Fruit fly (Drosophila melanogaster): ENCODE measurements around the gene CG14443.

CG14443 gene

DNA sequence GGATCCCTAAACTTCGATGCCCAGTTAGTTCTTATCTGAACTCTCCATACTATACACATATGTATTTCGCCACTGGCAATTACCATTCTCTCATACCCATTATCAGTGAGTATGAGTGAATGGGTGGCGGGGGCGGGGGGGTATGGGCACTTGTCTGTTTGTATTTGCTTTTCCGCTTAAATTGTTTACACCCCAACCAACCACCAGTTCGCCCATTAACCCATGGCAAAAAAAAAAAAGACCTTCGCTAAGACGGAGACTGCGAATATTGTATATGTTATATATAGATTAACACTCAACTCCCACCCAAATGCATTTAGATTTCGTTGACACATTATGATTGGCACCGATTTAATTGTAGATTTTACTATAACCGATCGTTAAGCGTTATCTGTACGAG, 41.7 kb upstream of the CG14443 start (continued):
- TF ChIP-seq CG4854 (GFP tag; optimal IDR thresholded peaks at IDR 0.05), result no peak
- no peak for TF ChIP-seq CG7372 (GFP tag; IDR thresholded peaks at IDR 0.05)
- TF ChIP-seq sug (tag; optimal IDR thresholded peaks at IDR 0.05), result peak; percentile 45
- TF ChIP-seq CG16863 (GFP tag; optimal IDR thresholded peaks at IDR 0.05), result no peak
- no peak for TF ChIP-seq Sry-β (GFP tag; optimal IDR thresholded peaks at IDR 0.05)
- no peak for TF ChIP-seq Lpt (GFP tag; optimal IDR thresholded peaks at IDR 0.05)
- TF ChIP-seq Dll (GFP tag; IDR thresholded peaks at IDR 0.05; ENCODE audit: partially characterized antibody), result no peak
- TF ChIP-seq tx (GFP tag; optimal IDR thresholded peaks at IDR 0.05), result no peak
- TF ChIP-seq twi (tag; optimal IDR thresholded peaks at IDR 0.05), result no peak
- no peak for TF ChIP-seq Hand (GFP tag; optimal IDR thresholded peaks at IDR 0.05)
- TF ChIP-seq toy (GFP tag; IDR thresholded peaks at IDR 0.05), result no peak
- TF ChIP-seq CG13624 (GFP tag; optimal IDR thresholded peaks at IDR 0.05), result no peak
- TF ChIP-seq zfh2 (GFP tag; optimal IDR thresholded peaks at IDR 0.05), result no peak
- TF ChIP-seq CG11504 (tag; optimal IDR thresholded peaks at IDR 0.05), result peak; percentile 1
- no peak for TF ChIP-seq gcm2 (GFP tag; optimal IDR thresholded peaks at IDR 0.05)
- no peak for TF ChIP-seq tna (GFP tag; IDR thresholded peaks at IDR 0.05; ENCODE audit: partially characterized antibody)
- TF ChIP-seq wor (GFP tag; IDR thresholded peaks at IDR 0.05), result no peak
- TF ChIP-seq CG6272 (GFP tag; IDR thresholded peaks at IDR 0.05), result no peak
- 0 out of 2 replicates have a peak, but pooled peaks have one; percentile 12 for TF ChIP-seq Nf-YA (GFP tag; IDR thresholded peaks at IDR 0.05)
- no peak for TF ChIP-seq hth (optimal IDR thresholded peaks at IDR 0.05)
- TF ChIP-seq CG12236 (GFP tag; optimal IDR thresholded peaks at IDR 0.05), result no peak
- TF ChIP-seq her (GFP tag; optimal IDR thresholded peaks at IDR 0.05), result no peak
- TF ChIP-seq MBD-R2 (GFP tag; IDR thresholded peaks at IDR 0.05), result no peak; the same call in 1 of the 2 replicates
- TF ChIP-seq cato (GFP tag; optimal IDR thresholded peaks at IDR 0.05; ENCODE audit: borderline replicate concordance), result no peak
- TF ChIP-seq pzg (GFP tag; optimal IDR thresholded peaks at IDR 0.05), result no peak
- 0 out of 2 replicates have a peak, but pooled peaks have one; percentile 9 for TF ChIP-seq vvl (GFP tag; IDR thresholded peaks at IDR 0.05)
- no peak for TF ChIP-seq az2 (GFP tag; optimal IDR thresholded peaks at IDR 0.05)
- no peak for TF ChIP-seq CG1233 (GFP tag; optimal IDR thresholded peaks at IDR 0.05)
- no peak for TF ChIP-seq CG10654 (GFP tag; optimal IDR thresholded peaks at IDR 0.05)
- TF ChIP-seq CG3065 (GFP tag; optimal IDR thresholded peaks at IDR 0.05), result no peak
- TF ChIP-seq pfk (GFP tag; optimal IDR thresholded peaks at IDR 0.05), result peak; percentile 6
- no peak for TF ChIP-seq Med (GFP tag)
- no peak for TF ChIP-seq CG6689 (GFP tag; IDR thresholded peaks at IDR 0.05)
- TF ChIP-seq gro (GFP tag; optimal IDR thresholded peaks at IDR 0.05), result no peak
- TF ChIP-seq fu2 (GFP tag; optimal IDR thresholded peaks at IDR 0.05), result no peak
- TF ChIP-seq CG4617 (GFP tag; optimal IDR thresholded peaks at IDR 0.05; ENCODE audit: borderline replicate concordance), result no peak
- TF ChIP-seq slou (GFP tag; optimal IDR thresholded peaks at IDR 0.05), result no peak
- peak; percentile 10 for TF ChIP-seq sqz (GFP tag; optimal IDR thresholded peaks at IDR 0.05)
- no peak for TF ChIP-seq ssp (GFP tag; IDR thresholded peaks at IDR 0.05)
- TF ChIP-seq bcd (GFP tag; optimal IDR thresholded peaks at IDR 0.05), result peak; percentile 18
- TF ChIP-seq CG15073 (GFP tag; optimal IDR thresholded peaks at IDR 0.05), result no peak
- no peak for TF ChIP-seq en (GFP tag; optimal IDR thresholded peaks at IDR 0.05)
- no peak for TF ChIP-seq ro (GFP tag; IDR thresholded peaks at IDR 0.05)
- TF ChIP-seq Sox100B (GFP tag; optimal IDR thresholded peaks at IDR 0.05), result peak; percentile 14
- TF ChIP-seq CG34224 (GFP tag; IDR thresholded peaks at IDR 0.05; ENCODE audit: partially characterized antibody), result no peak
- peak; percentile 79 for TF ChIP-seq CG6813 (GFP tag; optimal IDR thresholded peaks at IDR 0.05)
- 0 out of 2 replicates have a peak, but pooled peaks have one; percentile 24 for TF ChIP-seq CG16779 (GFP tag; IDR thresholded peaks at IDR 0.05)
- TF ChIP-seq dati (GFP tag; IDR thresholded peaks at IDR 0.05), result no peak
- TF ChIP-seq crol (GFP tag; IDR thresholded peaks at IDR 0.05), result peak; percentile 76
- TF ChIP-seq CG4404 (GFP tag; IDR thresholded peaks at IDR 0.05), result no peak
- TF ChIP-seq usp (GFP tag; optimal IDR thresholded peaks at IDR 0.05), result no peak
- no peak for TF ChIP-seq CG10462 (GFP tag; optimal IDR thresholded peaks at IDR 0.05)
- no peak for TF ChIP-seq CG17361 (GFP tag; IDR thresholded peaks at IDR 0.05)

All from whole organism, embryonic.